Worm (Caenorhabditis elegans): ENCODE measurements around the gene aip-1.
A peak's percentile ranks its signal among the peaks of the same experiment; 100 is the strongest.

The aip-1 gene

DNA sequence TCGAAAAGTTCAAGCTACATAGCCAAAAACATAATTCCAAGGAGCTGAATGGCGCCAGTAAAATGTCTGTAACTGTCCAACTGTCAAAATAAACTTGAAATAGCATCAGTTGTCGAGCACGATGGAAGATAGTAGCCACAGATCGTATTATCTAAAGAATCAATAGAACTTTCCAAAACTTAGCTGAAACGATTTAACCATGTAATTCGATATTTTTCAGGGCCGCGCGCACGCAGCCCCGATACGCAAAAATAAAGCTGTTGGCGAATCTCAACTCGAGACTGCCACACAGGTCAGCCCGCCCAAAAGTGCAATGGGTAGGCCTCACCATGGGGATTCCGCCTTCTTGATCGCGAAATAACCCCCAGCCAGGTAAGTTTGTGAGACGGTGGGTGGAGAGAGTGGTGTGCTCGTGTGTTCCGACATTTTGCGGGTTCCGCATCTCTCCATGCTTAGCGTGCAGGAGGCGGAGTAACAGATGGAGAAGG is 16.2 kb downstream of the aip-1 start (continued):
- TF ChIP-seq fos-1 (tag; optimal IDR thresholded peaks at IDR 0.05) (peak; percentile 46), ama-1 (optimal IDR thresholded peaks at IDR 0.05) (peak; percentile 71), ztf-11 (tag; optimal IDR thresholded peaks at IDR 0.05) (peak in 1 of 2 experiments; percentile 57), rnt-1 (tag; optimal IDR thresholded peaks at IDR 0.05) (peak; percentile 81), ets-5 (GFP tag; IDR thresholded peaks at IDR 0.05) (0 out of 2 replicates have a peak, but pooled peaks have one; percentile 44), xbp-1 (tag; optimal IDR thresholded peaks at IDR 0.05) (peak; percentile 21), nhr-11 (tag; optimal IDR thresholded peaks at IDR 0.05) (no peak), alr-1 (tag; optimal IDR thresholded peaks at IDR 0.05; ENCODE audit: borderline replicate concordance) (no peak), snpc-4 (tag; optimal IDR thresholded peaks at IDR 0.05) (peak; percentile 97), pax-3 (tag; optimal IDR thresholded peaks at IDR 0.05) (peak; percentile 52), lin-35 (GFP tag; optimal IDR thresholded peaks at IDR 0.05) (peak in 1 of 2 experiments; percentile 36)

DNA sequence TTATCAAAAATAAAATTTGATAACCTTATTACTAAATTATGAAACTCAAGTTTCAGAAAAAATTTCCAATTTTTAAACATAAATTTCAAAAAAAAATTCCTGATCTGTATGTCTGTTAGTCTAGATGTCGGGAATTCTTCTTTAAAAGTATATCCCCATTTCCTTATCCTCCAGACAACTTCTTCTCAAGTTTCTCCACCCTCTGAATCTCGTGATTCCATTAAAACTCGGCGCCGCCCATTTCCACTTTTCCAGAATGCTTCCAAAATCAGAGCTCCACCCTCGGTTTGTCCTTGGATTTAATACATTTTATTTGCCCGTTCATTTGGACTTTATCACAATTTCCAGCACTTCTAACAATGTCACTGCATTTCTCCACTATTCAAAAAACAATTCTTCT is 21.5 kb downstream of the aip-1 start, which contains the start of gene ins-10:
Gene ins-10, plus strand, starts transcription at position 301 of the 400 bp plus-strand sequence.
- TF ChIP-seq snu-23 (GFP tag; optimal IDR thresholded peaks at IDR 0.05), result no peak
- no peak for TF ChIP-seq nhr-85 (tag)
- no peak for TF ChIP-seq blmp-1 (tag; optimal IDR thresholded peaks at IDR 0.05)
- TF ChIP-seq irx-1 (tag; optimal IDR thresholded peaks at IDR 0.05), result no peak
- no peak for TF ChIP-seq Y116A8C.19 (tag; optimal IDR thresholded peaks at IDR 0.05; ENCODE audit: borderline replicate concordance)
- TF ChIP-seq mdl-1 (tag; optimal IDR thresholded peaks at IDR 0.05), result no peak

DNA sequence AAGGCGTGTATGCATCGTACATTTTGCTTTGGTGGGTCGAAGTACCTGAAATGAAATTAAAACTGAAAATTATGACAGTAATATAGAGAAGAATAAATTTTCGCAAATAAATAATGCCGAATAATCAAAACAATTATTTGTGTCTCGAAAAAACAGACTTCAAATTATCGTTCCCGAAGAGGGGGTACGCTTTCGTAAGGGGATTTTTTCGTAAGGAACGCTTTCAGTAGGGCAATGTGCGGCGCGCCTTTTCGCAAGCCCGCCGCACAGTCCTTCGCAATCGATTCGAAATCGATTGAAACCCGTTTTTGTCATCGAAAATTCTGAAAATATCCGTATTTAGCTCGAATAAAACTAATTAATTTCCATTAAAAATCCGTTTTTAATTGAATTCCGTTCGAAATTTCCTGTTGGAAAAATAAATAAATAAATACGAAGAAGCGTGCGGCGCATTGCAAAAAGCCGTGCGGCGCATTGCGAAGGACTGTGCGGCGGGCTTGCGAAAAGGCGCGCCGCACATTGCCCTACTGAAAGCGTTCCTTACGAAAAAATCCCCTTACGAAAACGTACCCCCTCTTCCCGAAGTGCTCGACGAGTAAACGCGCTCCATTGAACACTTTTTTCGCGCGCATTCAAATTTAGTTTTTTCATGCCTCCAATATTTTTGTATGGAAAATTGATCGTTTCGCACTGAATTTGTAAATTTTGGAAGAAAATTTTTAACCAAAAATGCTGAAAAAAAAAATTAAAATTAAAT is 26.4 kb downstream of the aip-1 start, which contains the start of gene vps-39:
Gene vps-39, minus strand, starts transcription at position 51 of the 757 bp plus-strand sequence.
- TF ChIP-seq nhr-85 (tag) (peak; percentile 79), nhr-20 (tag; optimal IDR thresholded peaks at IDR 0.05) (peak; percentile 37), efl-1 (optimal IDR thresholded peaks at IDR 0.05) (peak; percentile 31 to 62), efl-1 (GFP tag; optimal IDR thresholded peaks at IDR 0.05 in 1 of 2) (peak; percentile 58 to 96), dpl-1 (GFP tag; optimal IDR thresholded peaks at IDR 0.05) (peak; percentile 38 to 58 (median 39)), mab-9 (GFP tag; IDR thresholded peaks at IDR 0.05) (peak; percentile 91), rnt-1 (tag; optimal IDR thresholded peaks at IDR 0.05) (peak; percentile 73), pax-3 (tag; optimal IDR thresholded peaks at IDR 0.05) (peak; percentile 65), snu-23 (GFP tag; optimal IDR thresholded peaks at IDR 0.05) (peak; percentile 31), ceh-88 (GFP tag; IDR thresholded peaks at IDR 0.05) (peak; percentile 95), nhr-71 (tag; optimal IDR thresholded peaks at IDR 0.05) (peak; percentile 72), tbx-2 (tag; optimal IDR thresholded peaks at IDR 0.05) (peak; percentile 35), isw-1 (GFP tag; IDR thresholded peaks at IDR 0.05) (peak; percentile 96), dsc-1 (tag; optimal IDR thresholded peaks at IDR 0.05) (peak; percentile 31), unc-98 (GFP tag; IDR thresholded peaks at IDR 0.05) (peak; percentile 68), nhr-47 (tag; optimal IDR thresholded peaks at IDR 0.05) (peak; percentile 71), ztf-11 (tag; optimal IDR thresholded peaks at IDR 0.05) (peak in 1 of 2 experiments; percentile 3), nhr-19 (GFP tag; conservative IDR thresholded peaks at IDR 0.05) (peak; percentile 97), swsn-7 (tag; optimal IDR thresholded peaks at IDR 0.05) (peak; percentile 44), fkh-8 (tag; optimal IDR thresholded peaks at IDR 0.05) (peak; percentile 16), lin-14 (GFP tag; optimal IDR thresholded peaks at IDR 0.05) (peak; percentile 67), xbp-1 (tag; optimal IDR thresholded peaks at IDR 0.05) (peak; percentile 31), lin-35 (GFP tag; optimal IDR thresholded peaks at IDR 0.05) (peak in 1 of 2 experiments; percentile 48), nhr-90 (tag; optimal IDR thresholded peaks at IDR 0.05; ENCODE audit: poor library complexity) (peak; percentile 29), grh-1 (GFP tag; IDR thresholded peaks at IDR 0.05) (peak; percentile 96), lir-3 (tag; optimal IDR thresholded peaks at IDR 0.05; ENCODE audit: poor library complexity) (peak; percentile 39), unc-86 (tag; optimal IDR thresholded peaks at IDR 0.05) (peak; percentile 15)

All from whole organism, L1 larva.